Worm (Caenorhabditis elegans) whole organism, L3 larva: Measurements from ENCODE around the gene C01G12.7.
A peak's percentile ranks its signal among the peaks of the same experiment; 100 is the strongest.

Source experiments
- R02D3.7 ChIP-seq: fragments of 150-350 bp; optimal IDR thresholded peaks from 2 replicates; lab custom pipeline; 2014; ENCODE audit warnings: missing biosample characterization, missing genetic modification characterization
- ZK546.5 ChIP-seq: sonication (generic microtip); optimal IDR thresholded peaks from 2 replicates; lab custom pipeline; 2017; ENCODE audit warnings: missing biosample characterization, missing genetic modification characterization
- aly-2 ChIP-seq: fragments of 150-350 bp; optimal IDR thresholded peaks from 2 replicates; lab custom pipeline; 2014; ENCODE audit warnings: missing biosample characterization, missing genetic modification characterization
- ama-1 ChIP-seq: fragments of 150-350 bp; optimal IDR thresholded peaks from 2 replicates; lab custom pipeline; 2018
- ceh-9 ChIP-seq: sonication (generic microtip); optimal IDR thresholded peaks from 2 replicates; lab custom pipeline; 2018; ENCODE audit warnings: missing biosample characterization, missing genetic modification characterization
- daf-12 ChIP-seq: fragments of 150-350 bp; optimal IDR thresholded peaks from 2 replicates; lab custom pipeline; 2014; ENCODE audit warnings: missing biosample characterization, missing genetic modification reagents, missing genetic modification characterization
- egl-5 ChIP-seq: fragments of 150-350 bp; optimal IDR thresholded peaks from 2 replicates; lab custom pipeline; 2017; ENCODE audit warnings: missing biosample characterization, missing genetic modification reagents, missing genetic modification characterization, inconsistent platforms
- elt-1 ChIP-seq: fragments of 150-350 bp; optimal IDR thresholded peaks from 2 replicates; lab custom pipeline; 2014; ENCODE audit warnings: missing biosample characterization, missing genetic modification characterization
- elt-2 ChIP-seq: sonication (generic microtip); optimal IDR thresholded peaks from 2 replicates; lab custom pipeline; 2016; ENCODE audit warnings: missing genetic modification reagents, mild to moderate bottlenecking, missing genetic modification characterization, missing compliant biosample characterization
- elt-3 ChIP-seq, 3 experiments: fragments of 150-350 bp in 1 of 3; sonication (generic microtip) in 2 of 3; optimal IDR thresholded peaks; 2 replicates in 2 of 3; 4 replicates in 1 of 3; lab custom pipeline; 2014 to 2017; ENCODE audit warnings: missing biosample characterization in 3 of 3, missing genetic modification characterization in 3 of 3
- eor-1 ChIP-seq, 2 experiments: fragments of 150-350 bp; optimal IDR thresholded peaks; 2 replicates each; lab custom pipeline; 2014 to 2018; ENCODE audit warnings: missing biosample characterization in 2 of 2, missing genetic modification characterization in 2 of 2
- fkh-10 ChIP-seq: sonication (generic microtip); optimal IDR thresholded peaks from 2 replicates; lab custom pipeline; 2017; ENCODE audit warnings: missing biosample characterization, missing genetic modification reagents, missing genetic modification characterization
- fkh-2 ChIP-seq: fragments of 150-350 bp; optimal IDR thresholded peaks from 2 replicates; lab custom pipeline; 2014; ENCODE audit warnings: missing biosample characterization, missing genetic modification reagents, missing genetic modification characterization
- fos-1 ChIP-seq: fragments of 150-350 bp; optimal IDR thresholded peaks from 2 replicates; lab custom pipeline; 2014; ENCODE audit warnings: missing biosample characterization, missing genetic modification characterization
- hmg-11 ChIP-seq: sonication (generic microtip); optimal IDR thresholded peaks from 2 replicates; lab custom pipeline; 2016; ENCODE audit warnings: missing genetic modification characterization, missing compliant biosample characterization
- jun-1 ChIP-seq: fragments of 150-350 bp; optimal IDR thresholded peaks from 2 replicates; lab custom pipeline; 2014; ENCODE audit warnings: missing biosample characterization, missing genetic modification reagents, missing genetic modification characterization
- lin-15B ChIP-seq: fragments of 150-350 bp; optimal IDR thresholded peaks from 2 replicates; lab custom pipeline; 2014; ENCODE audit warnings: missing biosample characterization, missing genetic modification characterization
- lsy-12 ChIP-seq: sonication (generic microtip); optimal IDR thresholded peaks from 2 replicates; lab custom pipeline; 2016; ENCODE audit warnings: mild to moderate bottlenecking, missing genetic modification characterization, missing compliant biosample characterization
- mml-1 ChIP-seq: fragments of 150-350 bp; sonication (generic microtip); optimal IDR thresholded peaks from 3 replicates; lab custom pipeline; 2014; ENCODE audit warnings: missing biosample characterization, missing genetic modification characterization
- nfya-1 ChIP-seq: sonication (generic microtip); optimal IDR thresholded peaks from 2 replicates; lab custom pipeline; 2017; ENCODE audit warnings: missing genetic modification characterization, mild to moderate bottlenecking, missing compliant biosample characterization, antibody characterized with exemption, moderate library complexity; ENCODE audit not compliant: insufficient read depth
- nhr-11 ChIP-seq: fragments of 150-350 bp; optimal IDR thresholded peaks from 2 replicates; lab custom pipeline; 2014; ENCODE audit warnings: missing biosample characterization, missing genetic modification characterization
- nhr-12 ChIP-seq: fragments of 150-350 bp; optimal IDR thresholded peaks from 2 replicates; lab custom pipeline; 2014; ENCODE audit warnings: missing biosample characterization, missing genetic modification characterization
- nhr-23 ChIP-seq: fragments of 150-350 bp; optimal IDR thresholded peaks from 2 replicates; lab custom pipeline; 2014; ENCODE audit warnings: missing biosample characterization, missing genetic modification reagents, missing genetic modification characterization
- nhr-237 ChIP-seq: fragments of 150-350 bp; optimal IDR thresholded peaks from 2 replicates; lab custom pipeline; 2014; ENCODE audit warnings: missing biosample characterization, missing genetic modification characterization
- nhr-25 ChIP-seq: sonication (generic microtip); optimal IDR thresholded peaks from 2 replicates; lab custom pipeline; 2017; ENCODE audit warnings: missing biosample characterization, missing genetic modification characterization
- nhr-28 ChIP-seq: fragments of 150-350 bp; optimal IDR thresholded peaks from 2 replicates; lab custom pipeline; 2014; ENCODE audit warnings: missing biosample characterization, missing genetic modification characterization
- nhr-43 ChIP-seq: sonication (generic microtip); optimal IDR thresholded peaks from 2 replicates; lab custom pipeline; 2016; ENCODE audit warnings: mild to moderate bottlenecking, missing genetic modification characterization, missing compliant biosample characterization; ENCODE audit not compliant: poor library complexity, severe bottlenecking
- nhr-67 ChIP-seq: fragments of 150-350 bp; optimal IDR thresholded peaks from 2 replicates; lab custom pipeline; 2014; ENCODE audit warnings: missing biosample characterization, missing genetic modification characterization
- nhr-76 ChIP-seq: fragments of 150-350 bp; sonication (generic microtip); optimal IDR thresholded peaks from 5 replicates; lab custom pipeline; 2014; ENCODE audit warnings: missing biosample characterization, missing genetic modification characterization
- pqm-1 ChIP-seq: fragments of 150-350 bp; optimal IDR thresholded peaks from 2 replicates; lab custom pipeline; 2017; ENCODE audit warnings: missing biosample characterization, missing genetic modification characterization, inconsistent platforms
- sea-2 ChIP-seq: fragments of 150-350 bp; sonication (generic microtip); optimal IDR thresholded peaks from 4 replicates; lab custom pipeline; 2014; ENCODE audit warnings: missing biosample characterization, missing genetic modification reagents, missing genetic modification characterization
- skn-1 ChIP-seq: fragments of 150-350 bp; optimal IDR thresholded peaks from 2 replicates; lab custom pipeline; 2014; ENCODE audit warnings: missing biosample characterization, missing genetic modification characterization
- snpc-4 ChIP-seq: fragments of 150-350 bp; optimal IDR thresholded peaks from 2 replicates; lab custom pipeline; 2014; ENCODE audit warnings: missing biosample characterization, missing genetic modification characterization
- tbx-2 ChIP-seq: sonication (generic microtip); optimal IDR thresholded peaks from 2 replicates; lab custom pipeline; 2016; ENCODE audit warnings: mild to moderate bottlenecking, missing genetic modification characterization, missing compliant biosample characterization
- unc-39 ChIP-seq: sonication (generic microtip); optimal IDR thresholded peaks from 4 replicates; lab custom pipeline; 2017; ENCODE audit warnings: missing biosample characterization, missing genetic modification characterization
- unc-62 ChIP-seq: fragments of 150-350 bp; sonication (generic microtip); optimal IDR thresholded peaks from 4 replicates; lab custom pipeline; 2014; ENCODE audit warnings: missing biosample characterization, missing genetic modification reagents, missing genetic modification characterization
- zag-1 ChIP-seq: fragments of 150-350 bp; optimal IDR thresholded peaks from 2 replicates; lab custom pipeline; 2014; ENCODE audit warnings: missing biosample characterization, missing genetic modification characterization
- ztf-11 ChIP-seq: fragments of 150-350 bp; optimal IDR thresholded peaks from 2 replicates; lab custom pipeline; 2014; ENCODE audit warnings: missing biosample characterization, missing genetic modification characterization
- ztf-4 ChIP-seq: fragments of 150-350 bp; optimal IDR thresholded peaks from 2 replicates; lab custom pipeline; 2014; ENCODE audit warnings: missing biosample characterization, missing genetic modification characterization

Gene C01G12.7

DNA sequence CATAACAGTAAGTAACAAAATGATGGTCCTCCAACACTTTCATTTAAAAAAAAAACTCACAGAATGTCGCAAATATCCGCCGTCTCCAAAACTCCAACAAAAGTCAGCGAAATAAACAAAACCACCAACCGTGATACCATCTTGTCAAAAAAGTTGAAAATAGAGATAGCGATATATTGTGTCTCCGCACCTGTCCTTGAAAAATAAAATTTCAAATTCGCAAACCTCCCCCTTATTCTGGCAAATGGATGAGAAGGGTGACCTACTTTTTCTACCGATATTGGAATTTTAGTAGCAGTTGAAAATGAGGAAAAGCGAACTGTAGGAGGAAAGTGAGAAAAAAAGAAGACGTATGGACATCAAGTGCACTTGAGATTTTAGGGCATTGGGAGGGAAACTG, 13.8 kb upstream of the C01G12.7 start, which contains the start of gene F19H8.2:
Gene F19H8.2, minus strand, starts transcription at position 391 of the 400 bp plus-strand sequence.
- TF ChIP-seq R02D3.7 (no peak), elt-1 (tag; lab: Kevin White, UChicago) (peak; percentile 50), nhr-11 (tag; lab: Kevin White, UChicago) (no peak), ama-1 (peak; percentile 71), zag-1 (tag; lab: Kevin White, UChicago) (no peak), nhr-23 (tag; lab: Kevin White, UChicago) (peak; percentile 18)

DNA sequence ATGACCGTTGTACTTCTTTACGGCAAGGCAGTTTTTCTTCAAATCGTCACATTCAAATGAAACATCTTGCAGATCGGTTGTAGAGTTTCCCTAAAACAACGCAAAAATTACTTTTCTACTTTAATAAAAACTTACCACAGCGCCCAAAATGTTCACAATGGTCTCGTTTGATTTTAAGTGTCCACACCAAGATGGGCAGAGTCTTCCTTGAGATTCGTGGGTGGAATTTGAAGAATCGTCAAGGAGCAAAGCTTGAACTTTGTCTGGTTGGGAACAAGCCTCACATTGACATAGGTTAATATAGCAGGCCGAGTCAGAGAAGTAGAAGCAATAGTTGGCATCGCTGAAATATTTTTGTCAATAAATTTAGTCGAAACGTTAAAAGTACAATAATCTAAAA, 13.3 kb upstream of the C01G12.7 start:
- peak; percentile 52 for TF ChIP-seq ztf-4 (tag; lab: Kevin White, UChicago)
- peak; percentile 4 for TF ChIP-seq lsy-12 (tag; lab: Kevin White, UChicago)
- TF ChIP-seq elt-2 = no peak
- no peak for TF ChIP-seq tbx-2 (tag; lab: Kevin White, UChicago)
- TF ChIP-seq ama-1 = peak; percentile 84

DNA sequence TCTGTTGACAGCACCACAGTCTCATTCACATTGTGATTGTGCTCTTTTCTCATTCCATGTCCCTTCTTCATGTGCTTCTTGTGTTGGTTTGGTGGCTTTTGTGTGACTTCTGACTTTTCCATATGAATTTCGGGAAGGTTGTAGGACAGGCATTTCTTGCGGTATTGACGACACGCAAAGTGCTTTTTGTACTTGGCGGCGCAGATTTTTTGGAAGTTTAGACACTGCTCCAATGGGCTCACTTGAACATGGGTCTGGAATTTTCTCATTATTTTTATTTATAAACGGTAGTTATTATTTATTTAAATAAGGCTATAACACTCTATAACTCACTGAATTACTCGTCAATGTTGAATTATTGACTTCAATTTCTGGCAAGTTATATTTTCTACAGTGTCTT, 12.6 kb upstream of the C01G12.7 start:
- no peak for TF ChIP-seq R02D3.7
- no peak for TF ChIP-seq eor-1 (tag; optimal IDR thresholded peaks at IDR 0.05; lab: Kevin White, UChicago)
- TF ChIP-seq daf-12 (tag; lab: Kevin White, UChicago) = no peak
- TF ChIP-seq ZK546.5 (tag; lab: Kevin White, UChicago) = no peak
- TF ChIP-seq hmg-11 = no peak
- TF ChIP-seq elt-1 (tag; lab: Kevin White, UChicago) = no peak
- TF ChIP-seq nhr-76 = no peak

DNA sequence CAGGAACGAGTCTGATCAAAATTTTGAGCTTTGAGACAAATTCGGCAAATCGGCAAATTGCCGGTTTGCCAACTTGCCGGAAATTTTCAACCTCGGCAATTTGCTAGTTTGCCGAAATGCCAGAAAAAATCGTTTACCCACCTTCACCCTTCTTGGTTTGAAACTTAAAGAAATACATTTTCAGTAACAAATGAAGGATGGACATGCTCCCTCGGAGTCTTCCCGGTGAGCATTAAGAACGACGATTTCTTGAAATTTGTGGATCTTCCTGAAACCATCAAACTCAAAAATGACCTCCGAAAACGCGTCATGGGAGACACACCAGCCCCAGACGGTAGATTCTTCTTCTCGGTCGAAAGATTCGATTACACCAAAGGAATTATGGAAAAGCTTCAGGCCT, 11.0 kb upstream of the C01G12.7 start:
- TF ChIP-seq ama-1 = peak; percentile 58
- TF ChIP-seq elt-2 = peak; percentile 18
- no peak for TF ChIP-seq jun-1 (tag; lab: Kevin White, UChicago)

DNA sequence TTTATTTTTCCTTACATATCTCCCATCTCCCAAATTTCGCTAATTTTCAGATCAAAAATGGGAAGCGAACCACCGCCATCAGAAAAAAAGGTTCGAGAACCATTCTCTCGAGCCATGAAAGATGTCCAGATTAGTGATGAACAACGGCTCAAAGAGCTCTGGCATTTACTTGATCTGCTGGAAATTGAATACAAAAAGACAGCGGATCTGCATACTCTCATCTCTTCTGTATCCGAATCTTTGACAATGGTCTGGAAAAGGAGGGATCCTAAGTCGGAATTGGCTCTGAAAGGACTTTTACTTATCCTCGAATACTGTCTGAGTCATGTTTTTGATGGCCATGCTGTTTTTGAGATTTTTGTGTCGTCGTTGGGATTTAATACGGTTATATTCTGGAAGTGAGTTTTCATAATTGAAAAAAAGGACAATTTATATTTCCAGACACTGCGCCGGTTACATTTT, 9.2 kb upstream of the C01G12.7 start, which contains the start of gene tps-2:
Gene tps-2, plus strand, starts transcription at position 51 of the 462 bp plus-strand sequence.
- no peak for TF ChIP-seq nhr-12 (tag; lab: Kevin White, UChicago)
- peak; percentile 92 for TF ChIP-seq ama-1
- no peak for TF ChIP-seq ztf-4 (tag; lab: Kevin White, UChicago)
- TF ChIP-seq nfya-1 (tag; lab: Kevin White, UChicago) = peak; percentile 13
- TF ChIP-seq zag-1 (tag; lab: Kevin White, UChicago) = no peak

DNA sequence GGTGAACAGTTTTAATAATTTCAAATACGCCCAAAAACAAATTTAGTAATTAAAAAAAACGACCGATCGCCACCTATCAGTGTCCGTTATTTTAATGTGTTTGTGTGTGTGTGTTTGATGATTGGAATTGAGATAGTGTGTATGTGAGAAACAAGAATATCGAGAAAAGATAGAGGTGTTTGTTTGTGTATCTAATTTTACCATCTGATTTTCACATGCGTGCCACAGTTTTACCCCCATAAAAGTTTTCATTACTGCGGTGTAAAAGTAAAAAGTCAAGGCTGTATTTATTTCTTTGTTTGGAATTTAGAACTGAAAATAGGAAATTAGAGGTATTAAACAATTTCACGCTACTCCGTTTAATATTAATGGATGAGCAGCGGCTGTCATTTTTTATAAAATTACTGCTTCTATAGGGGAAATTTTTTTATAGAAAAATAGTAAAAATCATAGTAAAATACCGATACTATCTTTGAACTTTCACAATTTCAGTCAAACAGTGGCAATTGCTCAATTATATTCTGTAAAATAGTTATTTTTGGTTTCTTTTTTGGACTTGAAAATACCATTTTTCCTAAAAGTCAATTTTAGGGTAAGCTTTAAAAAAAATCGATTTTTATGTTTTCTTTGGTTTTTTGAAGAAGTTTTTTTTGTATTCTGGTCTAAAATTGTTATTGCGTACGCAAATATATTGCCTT, 8.4 kb upstream of the C01G12.7 start:
- TF ChIP-seq lsy-12 (tag; lab: Kevin White, UChicago) (no peak), tbx-2 (tag; lab: Kevin White, UChicago) (no peak), snpc-4 (tag; lab: Kevin White, UChicago) (no peak), sea-2 (no peak), skn-1 (tag; lab: Kevin White, UChicago) (no peak), ztf-11 (no peak), nhr-28 (tag; lab: Kevin White, UChicago) (no peak), nhr-76 (no peak), fos-1 (tag; lab: Kevin White, UChicago) (no peak), eor-1 (tag; optimal IDR thresholded peaks at IDR 0.05; lab: Kevin White, UChicago) (no peak), ZK546.5 (tag; lab: Kevin White, UChicago) (no peak), mml-1 (tag; lab: Kevin White, UChicago) (peak; percentile 9), nhr-237 (tag; lab: Kevin White, UChicago) (no peak), ama-1 (peak; percentile 78), ceh-9 (tag; lab: Kevin White, UChicago) (no peak), nhr-67 (tag; lab: Kevin White, UChicago) (no peak), nhr-43 (peak; percentile 48), fkh-10 (GFP tag; lab: Kevin White, UChicago) (no peak), elt-2 (peak; percentile 39), jun-1 (tag; lab: Kevin White, UChicago) (no peak), nfya-1 (tag; lab: Kevin White, UChicago) (peak; percentile 35), R02D3.7 (no peak), fkh-2 (tag; lab: Kevin White, UChicago) (no peak), elt-3 (tag; optimal IDR thresholded peaks at IDR 0.05; lab: Kevin White, UChicago) (no peak), aly-2 (tag; lab: Kevin White, UChicago) (no peak), pqm-1 (tag; lab: Kevin White, UChicago) (peak; percentile 63), unc-39 (tag; lab: Kevin White, UChicago) (no peak), zag-1 (tag; lab: Kevin White, UChicago) (no peak), egl-5 (tag; lab: Kevin White, UChicago) (no peak), ztf-4 (tag; lab: Kevin White, UChicago) (no peak), nhr-25 (tag; lab: Kevin White, UChicago) (no peak), nhr-11 (tag; lab: Kevin White, UChicago) (no peak), elt-1 (tag; lab: Kevin White, UChicago) (peak; percentile 48), unc-62 (GFP tag; lab: Kevin White, UChicago) (no peak), lin-15B (tag; lab: Kevin White, UChicago) (no peak), daf-12 (tag; lab: Kevin White, UChicago) (no peak), nhr-12 (tag; lab: Kevin White, UChicago) (no peak)
